Worm (Caenorhabditis elegans) whole organism, midembryonic: Measurements from ENCODE around the gene M199.7.

ENCODE experiments used
- T22C8.4 ChIP-seq: fragments of 200-800 bp; sonication (Bioruptor generic); IDR thresholded peaks from 2 replicates; pipeline ENCODE4 v1.3.6; 2022; ENCODE audit warnings: missing genetic modification characterization, missing compliant biosample characterization
- cog-1 ChIP-seq: sonication (generic microtip); optimal IDR thresholded peaks from 2 replicates; lab custom pipeline; 2016; ENCODE audit warnings: missing genetic modification characterization, missing compliant biosample characterization
- flt-1 ChIP-seq: fragments of 200-800 bp; sonication (Bioruptor generic); IDR thresholded peaks from 2 replicates; pipeline ENCODE4 v1.3.6; 2022; ENCODE audit warnings: missing genetic modification characterization, missing compliant biosample characterization
- klf-2 ChIP-seq: fragments of 200-800 bp; sonication (Bioruptor generic); conservative IDR thresholded peaks from 2 replicates; pipeline ENCODE4 v1.3.6; 2022; ENCODE audit warnings: missing genetic modification reagents, missing genetic modification characterization, missing compliant biosample characterization
- ref-1 ChIP-seq: fragments of 200-800 bp; sonication (Bioruptor generic); conservative IDR thresholded peaks from 2 replicates; pipeline ENCODE4 v1.3.6; 2022; ENCODE audit warnings: missing genetic modification reagents, missing genetic modification characterization, missing compliant biosample characterization
- tab-1 ChIP-seq: fragments of 200-800 bp; sonication (Bioruptor generic); IDR thresholded peaks from 2 replicates; pipeline ENCODE4 v1.3.6; 2022; ENCODE audit warnings: missing genetic modification characterization, missing compliant biosample characterization
- ztf-23 ChIP-seq: fragments of 200-800 bp; sonication (Bioruptor generic); IDR thresholded peaks from 2 replicates; pipeline ENCODE4 v1.3.6; 2022; ENCODE audit warnings: missing genetic modification reagents, missing genetic modification characterization, missing compliant biosample characterization
- ztf-29 ChIP-seq: fragments of 200-800 bp; sonication (Bioruptor generic); IDR thresholded peaks from 2 replicates; pipeline ENCODE4 v1.3.6; 2022; ENCODE audit warnings: missing genetic modification reagents, missing genetic modification characterization, missing compliant biosample characterization

DNA sequence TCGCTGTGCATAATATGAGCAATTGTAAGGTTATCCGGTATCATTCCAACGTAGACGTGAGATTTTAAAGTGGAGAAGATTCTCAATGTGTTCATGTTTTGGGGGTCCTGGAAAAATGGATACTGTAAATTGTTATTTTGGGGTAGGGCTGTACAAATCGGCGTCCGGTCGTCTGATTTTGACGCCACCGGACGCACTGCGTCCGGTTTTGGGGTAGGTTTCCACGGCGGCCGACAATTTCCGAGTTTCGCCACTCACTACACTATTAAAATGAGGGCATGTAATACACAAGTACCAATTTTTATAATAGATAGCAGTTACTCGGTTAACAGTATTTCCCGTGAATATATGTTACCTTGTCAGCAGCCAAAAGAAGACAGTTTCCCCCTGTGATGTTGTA, 45.5 kb downstream of the M199.7 start:
- no peak for TF ChIP-seq ztf-29 (GFP tag; lab: Robert Waterston, UW)
- no peak for TF ChIP-seq cog-1 (tag; lab: Kevin White, UChicago)
- no peak for TF ChIP-seq klf-2
- TF ChIP-seq T22C8.4, result no peak
- no peak for TF ChIP-seq ref-1 (GFP tag; lab: Robert Waterston, UW)
- TF ChIP-seq tab-1 (GFP tag; lab: Robert Waterston, UW), result no peak
- TF ChIP-seq flt-1 (GFP tag; lab: Robert Waterston, UW), result no peak
- no peak for TF ChIP-seq ztf-23 (GFP tag; lab: Robert Waterston, UW)
